Worm (Caenorhabditis elegans) whole organism, L2 larva: Measurements from ENCODE around the gene ugt-11.

Source experiments
- ZK546.5 ChIP-seq: sonication (generic microtip); optimal IDR thresholded peaks from 2 replicates; lab custom pipeline; 2017; ENCODE audit warnings: missing biosample characterization, missing genetic modification characterization
- egl-27 ChIP-seq: sonication (generic microtip); optimal IDR thresholded peaks from 3 replicates; lab custom pipeline; 2017; ENCODE audit warnings: missing biosample characterization, missing genetic modification reagents, missing genetic modification characterization
- elt-1 ChIP-seq: fragments of 150-350 bp; optimal IDR thresholded peaks from 2 replicates; lab custom pipeline; 2014; ENCODE audit warnings: missing biosample characterization, missing genetic modification characterization
- lsy-2 ChIP-seq, 2 experiments: fragments of 150-350 bp in 1 of 2; sonication (generic microtip) in 1 of 2; optimal IDR thresholded peaks; 2 replicates each; lab custom pipeline; 2014 to 2017; ENCODE audit warnings: missing biosample characterization in 2 of 2, missing genetic modification characterization in 2 of 2

- TF ChIP-seq egl-27 (no peak), lsy-2 (tag; optimal IDR thresholded peaks at IDR 0.05; lab: Kevin White, UChicago) (no peak), elt-1 (tag; lab: Kevin White, UChicago) (no peak), ZK546.5 (tag; lab: Kevin White, UChicago) (no peak)
Observed at ce11 chrV:4922024-4922423, 27.2 kb upstream of the ugt-11 start, which contains the start of gene srh-22.
